Worm (Caenorhabditis elegans) whole organism, young adult: ENCODE data around the gene lact-5.
"Not testable (repeated sequence)": the region's sequence is repeated elsewhere in the genome, so short reads cannot be mapped to it uniquely, and the experiment has no call there.

Experiments used
- F49E8.2 ChIP-seq: sonication (generic microtip); optimal IDR thresholded peaks from 3 replicates; lab custom pipeline; 2017; ENCODE audit warnings: missing genetic modification characterization, mild to moderate bottlenecking, missing compliant biosample characterization, antibody characterized with exemption, moderate library complexity; ENCODE audit not compliant: insufficient read depth
- ZK185.1 ChIP-seq: sonication (generic microtip); optimal IDR thresholded peaks from 2 replicates; lab custom pipeline; 2016; ENCODE audit warnings: mild to moderate bottlenecking, missing genetic modification characterization, missing compliant biosample characterization; ENCODE audit not compliant: poor library complexity, severe bottlenecking
- bed-1 ChIP-seq: fragments of 200-800 bp; sonication (Bioruptor generic); IDR thresholded peaks from 2 replicates; pipeline ENCODE4 v1.3.6; 2022; ENCODE audit warnings: missing genetic modification reagents, missing genetic modification characterization, missing compliant biosample characterization
- zfh-2 ChIP-seq: fragments of 200-800 bp; sonication (Bioruptor generic); conservative IDR thresholded peaks from 2 replicates; pipeline ENCODE4 v1.3.6; 2022; ENCODE audit warnings: missing genetic modification reagents, missing genetic modification characterization, missing compliant biosample characterization

ce11 chrII:4860260-4860659, 38.7 kb upstream of the lact-5 start, which contains the start of the genes nspd-5 and F11G11.4:
- TF ChIP-seq bed-1 (GFP tag; lab: Robert Waterston, UW); zfh-2 (GFP tag; lab: Robert Waterston, UW); ZK185.1 (tag; lab: Kevin White, UChicago); F49E8.2 (tag; lab: Kevin White, UChicago): not testable (repeated sequence)
